Worm (Caenorhabditis elegans): ENCODE data around the gene F27D9.13.

DNA sequence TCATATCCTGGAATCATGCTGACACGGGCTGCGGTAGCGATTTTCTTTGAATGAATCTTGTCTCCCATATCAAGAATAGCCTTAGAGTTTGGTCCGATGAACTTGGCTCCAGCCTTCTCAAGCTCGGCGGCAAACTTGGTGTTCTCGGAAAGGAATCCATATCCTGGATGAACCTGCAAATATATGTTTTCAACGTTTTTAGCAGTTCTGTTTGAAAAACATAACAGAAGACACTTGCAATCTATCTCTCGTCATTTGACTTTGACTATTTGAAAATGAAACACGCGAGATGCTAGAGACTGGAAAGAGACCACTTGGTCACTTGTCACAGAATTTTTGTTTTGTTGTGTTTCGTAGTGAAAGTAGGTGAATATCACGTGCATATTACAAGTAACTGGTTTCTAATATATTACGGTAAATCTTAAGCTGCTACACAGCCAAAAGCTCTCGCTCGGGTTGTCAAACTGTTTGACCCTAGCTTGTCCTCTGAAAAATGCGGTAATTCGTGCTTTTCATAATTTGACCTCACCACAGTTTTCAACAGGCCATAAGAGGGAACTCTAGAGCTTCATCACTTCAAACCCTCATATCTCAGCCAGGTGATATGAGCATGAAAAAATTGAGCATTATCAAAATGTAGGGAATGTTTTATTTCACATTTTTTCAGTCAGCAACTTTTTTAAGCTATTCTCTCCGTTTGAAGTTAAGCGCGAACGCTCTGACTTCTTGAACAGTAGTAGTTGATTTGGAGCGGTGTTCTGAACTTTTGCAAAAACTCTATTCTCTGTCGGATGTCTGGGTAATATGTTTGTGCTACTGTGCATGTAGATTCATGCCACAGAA lies 7.4 kb downstream of the F27D9.13 start:
- TF ChIP-seq nhr-25 (tag; optimal IDR thresholded peaks at IDR 0.05) (peak; percentile 34), unc-39 (tag; optimal IDR thresholded peaks at IDR 0.05) (no peak), gmeb-1 (tag; optimal IDR thresholded peaks at IDR 0.05) (peak; percentile 4), lin-11 (tag; optimal IDR thresholded peaks at IDR 0.05) (no peak), unc-62 (GFP tag; optimal IDR thresholded peaks at IDR 0.05) (no peak), snpc-4 (tag; optimal IDR thresholded peaks at IDR 0.05) (no peak)
